Worm (Caenorhabditis elegans): ENCODE data around the gene pals-26.

Gene pals-26

ce11 chrIII:4417956-4418355 lies 43.0 kb downstream of the pals-26 start, which contains the start of the genes R07E5.19 and pdcd-2:
Gene R07E5.19, minus strand, starts transcription at chrIII:4418056.
Gene pdcd-2, minus strand, starts transcription at chrIII:4418057.
- no peak for TF ChIP-seq ztf-29 (GFP tag; IDR thresholded peaks at IDR 0.05)
- TF ChIP-seq T22C8.4 (GFP tag; IDR thresholded peaks at IDR 0.05), result no peak
- TF ChIP-seq med-1 (GFP tag; optimal IDR thresholded peaks at IDR 0.05; ENCODE audit: insufficient read depth), result no peak
- TF ChIP-seq ref-1 (GFP tag; conservative IDR thresholded peaks at IDR 0.05), result no peak
- no peak for TF ChIP-seq ztf-23 (GFP tag; IDR thresholded peaks at IDR 0.05)
- no peak for TF ChIP-seq tab-1 (GFP tag; IDR thresholded peaks at IDR 0.05)
- no peak for TF ChIP-seq cog-1 (tag; optimal IDR thresholded peaks at IDR 0.05)
- no peak for TF ChIP-seq klf-2 (GFP tag; conservative IDR thresholded peaks at IDR 0.05)
- TF ChIP-seq flt-1 (GFP tag; IDR thresholded peaks at IDR 0.05), result no peak

ce11 chrIII:4419117-4419978 lies 44.4 kb downstream of the pals-26 start, which contains the start of the genes R07E5.7 and cku-80:
Gene R07E5.7, minus strand, starts transcription at chrIII:4419167.
Gene cku-80, plus strand, starts transcription at chrIII:4419848.
- TF ChIP-seq cog-1 (tag; optimal IDR thresholded peaks at IDR 0.05) (peak; percentile 7), tab-1 (GFP tag; IDR thresholded peaks at IDR 0.05) (no peak; the same call in 1 of the 2 replicates), ztf-23 (GFP tag; IDR thresholded peaks at IDR 0.05) (peak; percentile 50; the same call in 1 of the 2 replicates)

- TF ChIP-seq ztf-23 (GFP tag; IDR thresholded peaks at IDR 0.05) (peak; percentile 91), ztf-29 (GFP tag; IDR thresholded peaks at IDR 0.05) (peak; percentile 87), flt-1 (GFP tag; IDR thresholded peaks at IDR 0.05) (peak; percentile 95), ref-1 (GFP tag; conservative IDR thresholded peaks at IDR 0.05) (peak; percentile 76), klf-2 (GFP tag; conservative IDR thresholded peaks at IDR 0.05) (peak; percentile 83), tab-1 (GFP tag; IDR thresholded peaks at IDR 0.05) (peak; percentile 93), T22C8.4 (GFP tag; IDR thresholded peaks at IDR 0.05) (peak; percentile 87)
These were observed 51.8 kb downstream of the pals-26 start for ce11 chrIII:4426711-4427218.

Measured in whole organism, midembryonic.